Fruit fly (Drosophila melanogaster) whole organism, embryonic: Measurements from ENCODE around the gene CG4364.

Experiments used
- Adf1 ChIP-seq: fragments of 200-800 bp; sonication (Bioruptor generic); IDR thresholded peaks from 2 replicates; pipeline ENCODE4 v1.3.6; 2022; ENCODE audit warnings: missing biosample characterization, missing genetic modification characterization
- Bgb ChIP-seq: fragments of 200-800 bp; sonication (Bioruptor generic); IDR thresholded peaks from 2 replicates; pipeline ENCODE4 v1.3.6; 2022; ENCODE audit warnings: missing biosample characterization, missing genetic modification characterization; ENCODE audit not compliant: partially characterized antibody
- CG10209 ChIP-seq: fragments of 200-800 bp; sonication (Bioruptor generic); optimal IDR thresholded peaks from 3 replicates; lab custom pipeline; 2017; ENCODE audit warnings: missing biosample characterization, mild to moderate bottlenecking, missing genetic modification characterization, missing genetic modification reagents
- CG10462 ChIP-seq: fragments of 200-800 bp; sonication (Bioruptor generic); optimal IDR thresholded peaks from 2 replicates; lab custom pipeline; 2016; ENCODE audit warnings: missing biosample characterization, missing genetic modification characterization
- CG10979 ChIP-seq: fragments of 200-800 bp; sonication (Bioruptor generic); optimal IDR thresholded peaks from 2 replicates; lab custom pipeline; 2018; ENCODE audit warnings: missing biosample characterization, mild to moderate bottlenecking, missing genetic modification characterization, moderate library complexity
- CG11504 ChIP-seq: fragments of 200-800 bp; sonication (Bioruptor generic); optimal IDR thresholded peaks from 3 replicates; lab custom pipeline; 2019; ENCODE audit warnings: missing biosample characterization, mild to moderate bottlenecking, missing genetic modification characterization, moderate library complexity
- CG12071 ChIP-seq: fragments of 200-800 bp; sonication (Bioruptor generic); optimal IDR thresholded peaks from 3 replicates; lab custom pipeline; 2018; ENCODE audit warnings: missing biosample characterization, mild to moderate bottlenecking, missing genetic modification characterization
- CG14965 ChIP-seq: fragments of 200-800 bp; sonication (Bioruptor generic); optimal IDR thresholded peaks from 2 replicates; lab custom pipeline; 2016; ENCODE audit warnings: missing biosample characterization, missing genetic modification characterization, borderline replicate concordance
- CG16813 ChIP-seq: fragments of 200-800 bp; sonication (Bioruptor generic); IDR thresholded peaks from 3 replicates; pipeline ENCODE4 v1.3.6; 2022; ENCODE audit warnings: missing biosample characterization, missing genetic modification characterization; ENCODE audit not compliant: partially characterized antibody
- CG17359 ChIP-seq: fragments of 200-800 bp; sonication (Bioruptor generic); optimal IDR thresholded peaks from 3 replicates; lab custom pipeline; 2018; ENCODE audit warnings: missing biosample characterization, mild to moderate bottlenecking, missing genetic modification characterization, moderate library complexity
- CG18599 ChIP-seq: fragments of 200-800 bp; sonication (Bioruptor generic); optimal IDR thresholded peaks from 3 replicates; lab custom pipeline; 2017; ENCODE audit warnings: missing biosample characterization, missing genetic modification characterization, mild to moderate bottlenecking, moderate library complexity, missing genetic modification reagents
- CG18619 ChIP-seq: fragments of 200-800 bp; sonication (Bioruptor generic); optimal IDR thresholded peaks from 3 replicates; lab custom pipeline; 2017; ENCODE audit warnings: missing biosample characterization, mild to moderate bottlenecking, missing genetic modification characterization
- CG2116 ChIP-seq: fragments of 200-800 bp; sonication (Bioruptor generic); optimal IDR thresholded peaks from 3 replicates; lab custom pipeline; 2018; ENCODE audit warnings: missing biosample characterization, mild to moderate bottlenecking, missing genetic modification characterization
- CG2120 ChIP-seq: fragments of 200-800 bp; sonication (Bioruptor generic); optimal IDR thresholded peaks from 3 replicates; lab custom pipeline; 2016; ENCODE audit warnings: missing biosample characterization, missing genetic modification characterization
- CG2678 ChIP-seq: fragments of 200-800 bp; sonication (Bioruptor generic); optimal IDR thresholded peaks from 3 replicates; lab custom pipeline; 2019; ENCODE audit warnings: missing biosample characterization, mild to moderate bottlenecking, missing genetic modification characterization, moderate library complexity
- CG30020 ChIP-seq: fragments of 200-800 bp; optimal IDR thresholded peaks from 2 replicates; lab custom pipeline; 2019; ENCODE audit warnings: missing biosample characterization, mild to moderate bottlenecking, missing genetic modification characterization, moderate library complexity
- CG30403 ChIP-seq: fragments of 200-800 bp; sonication (Bioruptor generic); optimal IDR thresholded peaks from 3 replicates; lab custom pipeline; 2016; ENCODE audit warnings: missing biosample characterization, missing genetic modification characterization
- CG30431 ChIP-seq: fragments of 200-800 bp; sonication (Bioruptor generic); optimal IDR thresholded peaks from 2 replicates; lab custom pipeline; 2017; ENCODE audit warnings: missing biosample characterization, missing genetic modification characterization
- CG31388 ChIP-seq: fragments of 200-800 bp; sonication (Bioruptor generic); optimal IDR thresholded peaks from 2 replicates; lab custom pipeline; 2016; ENCODE audit warnings: missing biosample characterization, missing genetic modification characterization
- CG4424 ChIP-seq: fragments of 200-800 bp; sonication (Bioruptor generic); optimal IDR thresholded peaks from 3 replicates; lab custom pipeline; 2016; ENCODE audit warnings: missing biosample characterization, missing genetic modification characterization
- CG4820 ChIP-seq: fragments of 200-800 bp; sonication (Bioruptor generic); optimal IDR thresholded peaks from 3 replicates; lab custom pipeline; 2016; ENCODE audit warnings: missing biosample characterization, missing genetic modification characterization
- CG7556 ChIP-seq: fragments of 200-800 bp; sonication (Bioruptor generic); optimal IDR thresholded peaks from 2 replicates; lab custom pipeline; 2017; ENCODE audit warnings: missing biosample characterization, mild to moderate bottlenecking, missing genetic modification characterization
- CG9932 ChIP-seq: fragments of 200-800 bp; sonication (Bioruptor generic); IDR thresholded peaks from 2 replicates; pipeline ENCODE4 v1.3.6; 2022; ENCODE audit warnings: missing biosample characterization, missing genetic modification characterization
- Drgx ChIP-seq: fragments of 200-800 bp; sonication (Bioruptor generic); IDR thresholded peaks from 2 replicates; pipeline ENCODE4 v1.3.6; 2022; ENCODE audit warnings: missing biosample characterization, missing genetic modification characterization
- Elba2 ChIP-seq: fragments of 200-800 bp; sonication (Bioruptor generic); optimal IDR thresholded peaks from 3 replicates; lab custom pipeline; 2016; ENCODE audit warnings: missing biosample characterization, missing genetic modification characterization
- Fer2 ChIP-seq: fragments of 200-800 bp; sonication (Bioruptor generic); optimal IDR thresholded peaks from 2 replicates; lab custom pipeline; 2018; ENCODE audit warnings: missing biosample characterization, mild to moderate bottlenecking, missing genetic modification characterization, moderate library complexity
- Med ChIP-seq: fragments of 200-800 bp; sonication (Bioruptor generic); peaks from one replicate; lab custom pipeline; 2016; ENCODE audit warnings: missing biosample characterization, missing genetic modification characterization, mild to moderate bottlenecking, inconsistent platforms, moderate library complexity
- Meics ChIP-seq: fragments of 200-800 bp; sonication (Bioruptor generic); optimal IDR thresholded peaks from 2 replicates; lab custom pipeline; 2017; ENCODE audit warnings: missing biosample characterization, mild to moderate bottlenecking, missing genetic modification characterization
- Mes4 ChIP-seq: fragments of 200-800 bp; sonication (Bioruptor generic); optimal IDR thresholded peaks from 2 replicates; lab custom pipeline; 2016; ENCODE audit warnings: missing biosample characterization, missing genetic modification characterization
- PHDP ChIP-seq: fragments of 200-800 bp; sonication (Bioruptor generic); optimal IDR thresholded peaks from 3 replicates; lab custom pipeline; 2018; ENCODE audit warnings: missing biosample characterization, mild to moderate bottlenecking, missing genetic modification characterization, moderate library complexity
- Rfx ChIP-seq: fragments of 200-800 bp; sonication (Bioruptor generic); IDR thresholded peaks from 2 replicates; pipeline ENCODE4 v1.3.6; 2022; ENCODE audit warnings: missing biosample characterization, missing genetic modification characterization
- Sox102F ChIP-seq: fragments of 200-800 bp; sonication (Bioruptor generic); optimal IDR thresholded peaks from 2 replicates; lab custom pipeline; 2018; ENCODE audit warnings: missing biosample characterization, mild to moderate bottlenecking, missing genetic modification characterization, moderate library complexity
- Usf ChIP-seq: fragments of 200-800 bp; sonication (Bioruptor generic); optimal IDR thresholded peaks from 2 replicates; lab custom pipeline; 2017; ENCODE audit warnings: missing genotype, missing biosample characterization, missing genetic modification characterization
- Xrp1 ChIP-seq: fragments of 200-800 bp; sonication (Bioruptor generic); IDR thresholded peaks from 2 replicates; pipeline ENCODE4 v1.3.6; 2022; ENCODE audit warnings: missing biosample characterization, missing genetic modification characterization
- amos ChIP-seq: fragments of 200-800 bp; sonication (Bioruptor generic); IDR thresholded peaks from 2 replicates; pipeline ENCODE4 v1.3.6; 2022; ENCODE audit warnings: missing biosample characterization, missing genetic modification characterization; ENCODE audit not compliant: partially characterized antibody
- cad ChIP-seq: fragments of >200 bp; optimal IDR thresholded peaks from 2 replicates; lab custom pipeline; 2017; ENCODE audit warnings: missing biosample characterization, missing genetic modification characterization
- cwo ChIP-seq: fragments of 200-800 bp; sonication (Bioruptor generic); optimal IDR thresholded peaks from 3 replicates; lab custom pipeline; 2017; ENCODE audit warnings: missing biosample characterization, missing genetic modification characterization, mild to moderate bottlenecking, moderate library complexity, missing genetic modification reagents
- fd96Cb ChIP-seq: fragments of 200-800 bp; sonication (Bioruptor generic); optimal IDR thresholded peaks from 2 replicates; lab custom pipeline; 2018; ENCODE audit warnings: missing biosample characterization, mild to moderate bottlenecking, missing genetic modification characterization, moderate library complexity
- gce ChIP-seq: fragments of 200-800 bp; sonication (Bioruptor generic); IDR thresholded peaks from 3 replicates; pipeline ENCODE4 v1.3.6; 2022; ENCODE audit warnings: missing biosample characterization, missing genetic modification characterization
- grau ChIP-seq: fragments of 200-800 bp; optimal IDR thresholded peaks from 3 replicates; lab custom pipeline; 2019; ENCODE audit warnings: missing biosample characterization, mild to moderate bottlenecking, missing genetic modification characterization, moderate library complexity
- lab ChIP-seq: fragments of 200-800 bp; sonication (Bioruptor generic); optimal IDR thresholded peaks from 3 replicates; lab custom pipeline; 2017; ENCODE audit warnings: missing biosample characterization, missing genetic modification characterization, mild to moderate bottlenecking, moderate library complexity, missing genetic modification reagents
- lbe ChIP-seq: fragments of 200-800 bp; sonication (Bioruptor generic); optimal IDR thresholded peaks from 2 replicates; lab custom pipeline; 2016; ENCODE audit warnings: missing biosample characterization, mild to moderate bottlenecking, missing genetic modification characterization
- mam ChIP-seq: fragments of 200-800 bp; sonication (Bioruptor generic); optimal IDR thresholded peaks from 3 replicates; lab custom pipeline; 2016; ENCODE audit warnings: missing biosample characterization, missing genetic modification characterization
- pan ChIP-seq, 4 experiments: fragments of >200 bp in 3 of 4; fragments of 200-800 bp in 1 of 4; sonication (Bioruptor generic) in 1 of 4; optimal IDR thresholded peaks in 3 of 4; IDR thresholded peaks in 1 of 4; 2 replicates each; pipeline versions ENCODE4 v1.3.6 to Lab custom; 2017 to 2022; ENCODE audit warnings: missing biosample characterization in 2 of 4, missing genetic modification characterization in 2 of 4, mixed read lengths in 1 of 4
- pb ChIP-seq: fragments of 200-800 bp; sonication (Bioruptor generic); optimal IDR thresholded peaks from 3 replicates; lab custom pipeline; 2016; ENCODE audit warnings: missing biosample characterization, missing genetic modification characterization
- pzg ChIP-seq: fragments of 200-800 bp; sonication (Bioruptor generic); optimal IDR thresholded peaks from 3 replicates; lab custom pipeline; 2018; ENCODE audit warnings: missing biosample characterization, mild to moderate bottlenecking, missing genetic modification characterization, moderate library complexity
- rib ChIP-seq: fragments of 200-800 bp; sonication (Bioruptor generic); IDR thresholded peaks from 2 replicates; pipeline ENCODE4 v1.3.6; 2022; ENCODE audit warnings: missing biosample characterization, missing genetic modification characterization
- row ChIP-seq: fragments of 200-800 bp; sonication (Bioruptor generic); IDR thresholded peaks from 3 replicates; pipeline ENCODE4 v1.3.6; 2022; ENCODE audit warnings: missing biosample characterization, missing genetic modification characterization
- schlank ChIP-seq: fragments of 200-800 bp; sonication (Bioruptor generic); optimal IDR thresholded peaks from 2 replicates; lab custom pipeline; 2018; ENCODE audit warnings: missing biosample characterization, mild to moderate bottlenecking, missing genetic modification characterization

The CG4364 gene

dm6 chr2L:9669354-9669753 is 41.7 kb downstream of the CG4364 start (continued):
- no peak for TF ChIP-seq CG4820
- peak; percentile 42; the same call in 1 of the 2 replicates for TF ChIP-seq Xrp1 (GFP tag; lab: Robert Waterston, UW)
- TF ChIP-seq CG17359 (tag; lab: Kevin White, UChicago): peak; percentile 29
- TF ChIP-seq pan (optimal IDR thresholded peaks at IDR 0.05; lab: Kevin White, UChicago): no peak
- TF ChIP-seq pan (GFP tag; optimal IDR thresholded peaks at IDR 0.05 in 1 of 2, IDR thresholded peaks at IDR 0.05 in 1 of 2): peak in 1 of 2 experiments; percentile 26
- peak; percentile 10 for TF ChIP-seq fd96Cb (tag; lab: Kevin White, UChicago)
- peak; percentile 32; the same call in 1 of the 2 replicates for TF ChIP-seq Rfx
- peak; percentile 92 for TF ChIP-seq Drgx (GFP tag; lab: Robert Waterston, UW)
- TF ChIP-seq CG30403 (GFP tag; lab: Kevin White, UChicago): no peak
- TF ChIP-seq Fer2 (tag; lab: Kevin White, UChicago): no peak
- peak; percentile 7 for TF ChIP-seq Sox102F (GFP tag; lab: Kevin White, UChicago)
- TF ChIP-seq row (GFP tag; lab: Robert Waterston, UW): peak; percentile 40; the same call in 1 of the 3 replicates
- TF ChIP-seq PHDP (tag; lab: Kevin White, UChicago): peak; percentile 5
- no peak for TF ChIP-seq Meics (GFP tag; lab: Kevin White, UChicago)

DNA sequence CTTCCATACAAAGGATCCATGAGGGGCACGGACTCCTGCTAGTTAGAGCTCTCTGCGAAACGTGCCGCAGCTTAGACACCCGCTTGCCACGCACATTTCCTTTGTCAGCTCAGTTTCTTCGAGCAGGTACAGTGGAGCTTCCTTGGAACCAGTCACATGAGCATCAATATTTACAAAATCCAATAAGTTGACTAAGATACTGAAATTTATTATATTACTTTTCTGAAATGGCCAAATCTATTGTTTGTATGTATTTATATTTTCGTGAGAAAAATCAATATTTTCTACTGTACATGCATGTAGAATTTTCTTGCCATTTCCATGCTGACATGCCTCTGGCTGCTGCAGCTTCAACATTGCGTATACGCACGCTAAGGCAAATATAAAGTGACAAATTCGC is 48.1 kb downstream of the CG4364 start:
- TF ChIP-seq Bgb (GFP tag; lab: Robert Waterston, UW): no peak
- peak; percentile 16 for TF ChIP-seq CG11504
- TF ChIP-seq CG31388 (GFP tag; lab: Kevin White, UChicago): no peak
- peak; percentile 52 for TF ChIP-seq lab (GFP tag; lab: Kevin White, UChicago)
- peak; percentile 43; the same call in 1 of the 2 replicates for TF ChIP-seq CG9932
- peak; percentile 60 for TF ChIP-seq CG18599
- TF ChIP-seq CG18619: no peak
- TF ChIP-seq CG16813 (GFP tag; lab: Robert Waterston, UW): no peak
- peak; percentile 46 for TF ChIP-seq grau (tag; lab: Kevin White, UChicago)
- peak; percentile 8 for TF ChIP-seq cwo (GFP tag; lab: Kevin White, UChicago)
- TF ChIP-seq CG7556: peak; percentile 5
- 0 out of 3 replicates have a peak, but pooled peaks have one; percentile 11 for TF ChIP-seq row (GFP tag; lab: Robert Waterston, UW)
- TF ChIP-seq CG12071 (GFP tag; lab: Kevin White, UChicago): no peak
- TF ChIP-seq cad (GFP tag; lab: Kevin White, UChicago): no peak
- TF ChIP-seq CG30431: no peak
- TF ChIP-seq Med: peak; percentile 34
- TF ChIP-seq mam: no peak
- no peak for TF ChIP-seq CG4424 (GFP tag; lab: Kevin White, UChicago)
- peak; percentile 20 for TF ChIP-seq CG2120 (GFP tag; lab: Kevin White, UChicago)
- TF ChIP-seq Rfx: peak; percentile 13; the same call in 1 of the 2 replicates
- no peak for TF ChIP-seq schlank
- no peak for TF ChIP-seq Mes4
- peak; percentile 7 for TF ChIP-seq CG2678 (tag; lab: Kevin White, UChicago)
- no peak for TF ChIP-seq rib (GFP tag; lab: Robert Waterston, UW)

- TF ChIP-seq amos (GFP tag; lab: Robert Waterston, UW) (no peak), CG10979 (tag; lab: Kevin White, UChicago) (no peak), gce (no peak), CG2116 (GFP tag; lab: Kevin White, UChicago) (no peak), Adf1 (GFP tag; lab: Robert Waterston, UW) (peak; percentile 47), pb (GFP tag; lab: Kevin White, UChicago) (peak; percentile 2), CG14965 (no peak), lbe (GFP tag; lab: Kevin White, UChicago) (no peak), lab (GFP tag; lab: Kevin White, UChicago) (peak; percentile 90), CG10209 (GFP tag; lab: Kevin White, UChicago) (peak; percentile 82), Usf (GFP tag; lab: Kevin White, UChicago) (peak; percentile 23), Elba2 (GFP tag; lab: Kevin White, UChicago) (no peak), CG30020 (tag; lab: Kevin White, UChicago) (no peak), pzg (GFP tag; lab: Kevin White, UChicago) (no peak), CG10462 (GFP tag; lab: Kevin White, UChicago) (no peak)
These were observed 50.6 kb downstream of the CG4364 start for dm6 chr2L:9660516-9660920.
